Worm (Caenorhabditis elegans) whole organism, young adult: Measurements from ENCODE around the gene sru-27.
A peak's percentile ranks its signal among the peaks of the same experiment; 100 is the strongest.

Source experiments
- B0019.2 ChIP-seq: fragments of 200-800 bp; sonication (Bioruptor generic); conservative IDR thresholded peaks from 2 replicates; pipeline ENCODE4 v1.3.6; 2022; ENCODE audit warnings: missing genetic modification reagents, missing genetic modification characterization, missing compliant biosample characterization
- B0336.3 ChIP-seq: fragments of 200-800 bp; sonication (Bioruptor generic); IDR thresholded peaks from 2 replicates; pipeline ENCODE4 v1.3.6; 2022; ENCODE audit warnings: missing genetic modification characterization, missing compliant biosample characterization
- C06A6.2 ChIP-seq: fragments of 200-800 bp; sonication (Bioruptor generic); conservative IDR thresholded peaks from 2 replicates; pipeline ENCODE4 v1.3.6; 2022; ENCODE audit warnings: missing genetic modification characterization, missing compliant biosample characterization
- F22D6.2 ChIP-seq: sonication (generic microtip); optimal IDR thresholded peaks from 2 replicates; lab custom pipeline; 2016; ENCODE audit warnings: mild to moderate bottlenecking, missing genetic modification characterization, missing compliant biosample characterization
- F39B2.1 ChIP-seq: fragments of 200-800 bp; sonication (Bioruptor generic); IDR thresholded peaks from 2 replicates; pipeline ENCODE4 v1.3.6; 2022; ENCODE audit warnings: missing genetic modification reagents, missing genetic modification characterization, missing compliant biosample characterization
- F52B5.7 ChIP-seq: sonication (generic microtip); optimal IDR thresholded peaks from 2 replicates; lab custom pipeline; 2016; ENCODE audit warnings: mild to moderate bottlenecking, missing genetic modification characterization, missing compliant biosample characterization
- T07F8.4 ChIP-seq: sonication (generic microtip); optimal IDR thresholded peaks from 2 replicates; lab custom pipeline; 2016; ENCODE audit warnings: mild to moderate bottlenecking, missing genetic modification characterization, moderate library complexity, missing compliant biosample characterization
- Y53G8AR.9 ChIP-seq: fragments of 200-800 bp; sonication (Bioruptor generic); conservative IDR thresholded peaks from 2 replicates; pipeline ENCODE4 v1.3.6; 2022; ENCODE audit warnings: missing genetic modification reagents, missing genetic modification characterization, missing compliant biosample characterization
- Y56A3A.18 ChIP-seq: fragments of 200-800 bp; sonication (Bioruptor generic); IDR thresholded peaks from 2 replicates; pipeline ENCODE4 v1.3.6; 2022; ENCODE audit warnings: missing genetic modification reagents, missing genetic modification characterization, missing compliant biosample characterization
- akir-1 ChIP-seq: fragments of 200-800 bp; sonication (Bioruptor generic); optimal IDR thresholded peaks from 2 replicates; lab custom pipeline; 2018; ENCODE audit warnings: mild to moderate bottlenecking, missing genetic modification characterization, moderate library complexity, missing compliant biosample characterization
- attf-3 ChIP-seq: fragments of 200-800 bp; sonication (Bioruptor generic); conservative IDR thresholded peaks from 2 replicates; pipeline ENCODE4 v1.3.6; 2022; ENCODE audit warnings: missing genetic modification reagents, missing genetic modification characterization, missing compliant biosample characterization
- attf-5 ChIP-seq: fragments of 200-800 bp; sonication (Bioruptor generic); optimal IDR thresholded peaks from 2 replicates; lab custom pipeline; 2018; ENCODE audit warnings: mild to moderate bottlenecking, missing genetic modification characterization, missing compliant biosample characterization
- attf-6 ChIP-seq: fragments of 200-800 bp; sonication (Bioruptor generic); IDR thresholded peaks from 2 replicates; pipeline ENCODE4 v1.3.6; 2022; ENCODE audit warnings: missing genetic modification reagents, missing genetic modification characterization, missing compliant biosample characterization
- ceh-91 ChIP-seq: fragments of 200-800 bp; sonication (Bioruptor generic); IDR thresholded peaks from 2 replicates; pipeline ENCODE4 v1.3.6; 2022; ENCODE audit warnings: missing genetic modification reagents, missing genetic modification characterization, missing compliant biosample characterization
- die-1 ChIP-seq: sonication (generic microtip); optimal IDR thresholded peaks from 2 replicates; lab custom pipeline; 2016; ENCODE audit warnings: missing genotype, mild to moderate bottlenecking, missing genetic modification characterization, missing compliant biosample characterization
- efl-1 ChIP-seq: fragments of 150-350 bp; optimal IDR thresholded peaks from 2 replicates; lab custom pipeline; 2014; ENCODE audit warnings: missing biosample characterization, missing genetic modification reagents, missing genetic modification characterization
- ekl-4 ChIP-seq: fragments of 200-800 bp; sonication (Bioruptor generic); IDR thresholded peaks from 2 replicates; pipeline ENCODE4 v1.3.6; 2022; ENCODE audit warnings: missing genetic modification reagents, missing genetic modification characterization, missing compliant biosample characterization
- fkh-3 ChIP-seq: sonication (generic microtip); optimal IDR thresholded peaks from 2 replicates; lab custom pipeline; 2016; ENCODE audit warnings: mild to moderate bottlenecking, missing genetic modification characterization, missing compliant biosample characterization
- hmg-1.2 ChIP-seq: fragments of 200-800 bp; sonication (Bioruptor generic); IDR thresholded peaks from 2 replicates; pipeline ENCODE4 v1.3.6; 2022; ENCODE audit warnings: missing genetic modification reagents, missing genetic modification characterization, missing compliant biosample characterization
- hrde-1 ChIP-seq: sonication (generic microtip); optimal IDR thresholded peaks from 2 replicates; lab custom pipeline; 2016; ENCODE audit warnings: missing genetic modification characterization, mild to moderate bottlenecking, missing compliant biosample characterization, moderate library complexity, missing genotype, missing genetic modification reagents, borderline replicate concordance
- hsf-1 ChIP-seq: fragments of 200-800 bp; sonication (Bioruptor generic); IDR thresholded peaks from 2 replicates; pipeline ENCODE4 v1.3.6; 2022; ENCODE audit warnings: missing genetic modification reagents, missing genetic modification characterization, missing compliant biosample characterization
- lag-1 ChIP-seq: fragments of 200-800 bp; sonication (Bioruptor generic); IDR thresholded peaks from 2 replicates; pipeline ENCODE4 v1.3.6; 2022; ENCODE audit warnings: missing genetic modification reagents, missing genetic modification characterization, missing compliant biosample characterization
- lin-35 ChIP-seq, 3 experiments: fragments of 150-350 bp in 2 of 3; sonication (generic microtip) in 1 of 3; optimal IDR thresholded peaks; 2 replicates each; lab custom pipeline; 2014 to 2018; ENCODE audit warnings: missing biosample characterization in 3 of 3, missing genetic modification characterization in 3 of 3, missing genetic modification reagents in 3 of 3
- lin-54 ChIP-seq: fragments of 200-800 bp; sonication (Bioruptor generic); optimal IDR thresholded peaks from 2 replicates; lab custom pipeline; 2018; ENCODE audit warnings: mild to moderate bottlenecking, missing genetic modification characterization, missing compliant biosample characterization
- lsl-1 ChIP-seq: fragments of 200-800 bp; sonication (Bioruptor generic); optimal IDR thresholded peaks from 2 replicates; lab custom pipeline; 2018; ENCODE audit warnings: mild to moderate bottlenecking, missing genetic modification characterization, moderate library complexity, missing compliant biosample characterization
- lsy-27 ChIP-seq: sonication (generic microtip); optimal IDR thresholded peaks from 2 replicates; lab custom pipeline; 2017; ENCODE audit warnings: missing genetic modification characterization, mild to moderate bottlenecking, missing compliant biosample characterization, antibody characterized with exemption, missing genotype, borderline replicate concordance; ENCODE audit not compliant: insufficient read depth
- madf-10 ChIP-seq: sonication (generic microtip); optimal IDR thresholded peaks from 2 replicates; lab custom pipeline; 2016; ENCODE audit warnings: mild to moderate bottlenecking, missing genetic modification characterization, missing compliant biosample characterization
- madf-8 ChIP-seq: fragments of 200-800 bp; sonication (Bioruptor generic); conservative IDR thresholded peaks from 2 replicates; pipeline ENCODE4 v1.3.6; 2022; ENCODE audit warnings: missing genetic modification reagents, missing genetic modification characterization, missing compliant biosample characterization
- mcd-1 ChIP-seq: fragments of 200-800 bp; sonication (Bioruptor generic); IDR thresholded peaks from 2 replicates; pipeline ENCODE4 v1.3.6; 2022; ENCODE audit warnings: missing genetic modification reagents, missing genetic modification characterization, missing compliant biosample characterization
- mxl-1 ChIP-seq: sonication (generic microtip); optimal IDR thresholded peaks from 2 replicates; lab custom pipeline; 2016; ENCODE audit warnings: missing genetic modification characterization, missing compliant biosample characterization
- nfya-1 ChIP-seq: sonication (generic microtip); optimal IDR thresholded peaks from 2 replicates; lab custom pipeline; 2017; ENCODE audit warnings: antibody characterized with exemption, missing compliant biosample characterization, missing genetic modification characterization, borderline replicate concordance; ENCODE audit not compliant: insufficient read depth
- nfyb-1 ChIP-seq: fragments of 200-800 bp; sonication (Bioruptor generic); IDR thresholded peaks from 2 replicates; pipeline ENCODE4 v1.3.6; 2022; ENCODE audit warnings: missing genetic modification reagents, missing genetic modification characterization, missing compliant biosample characterization
- nhr-80 ChIP-seq: sonication (generic microtip); optimal IDR thresholded peaks from 2 replicates; lab custom pipeline; 2016; ENCODE audit warnings: missing genetic modification characterization, missing compliant biosample characterization
- nhr-90 ChIP-seq: sonication (generic microtip); optimal IDR thresholded peaks from 2 replicates; lab custom pipeline; 2016; ENCODE audit warnings: missing genotype, mild to moderate bottlenecking, missing genetic modification characterization, missing compliant biosample characterization
- pha-4 ChIP-seq: fragments of 150-350 bp; sonication (generic microtip); optimal IDR thresholded peaks from 2 replicates; lab custom pipeline; 2014; ENCODE audit warnings: missing biosample characterization, missing genetic modification reagents, missing genetic modification characterization
- rcor-1 ChIP-seq: fragments of 200-800 bp; sonication (Bioruptor generic); IDR thresholded peaks from 2 replicates; pipeline ENCODE4 v1.3.6; 2022; ENCODE audit warnings: missing genetic modification reagents, missing genetic modification characterization, missing compliant biosample characterization
- repo-1 ChIP-seq: sonication (generic microtip); optimal IDR thresholded peaks from 2 replicates; lab custom pipeline; 2017; ENCODE audit warnings: mild to moderate bottlenecking, missing genetic modification characterization, missing compliant biosample characterization
- snpc-3.4 ChIP-seq: sonication (generic microtip); optimal IDR thresholded peaks from 2 replicates; lab custom pipeline; 2017; ENCODE audit warnings: missing genetic modification characterization, mild to moderate bottlenecking, missing compliant biosample characterization, antibody characterized with exemption, moderate library complexity, missing genotype, missing genetic modification reagents
- tbx-9 ChIP-seq: sonication (generic microtip); optimal IDR thresholded peaks from 2 replicates; lab custom pipeline; 2016; ENCODE audit warnings: borderline replicate concordance, missing genetic modification characterization, inconsistent platforms, missing compliant biosample characterization
- unc-130 ChIP-seq: sonication (generic microtip); optimal IDR thresholded peaks from 2 replicates; lab custom pipeline; 2016; ENCODE audit warnings: missing genetic modification reagents, missing genetic modification characterization, missing compliant biosample characterization
- unc-62 ChIP-seq: fragments of 150-350 bp; optimal IDR thresholded peaks from 2 replicates; lab custom pipeline; 2014; ENCODE audit warnings: missing biosample characterization, missing genetic modification reagents, missing genetic modification characterization
- zfh-2 ChIP-seq: fragments of 200-800 bp; sonication (Bioruptor generic); conservative IDR thresholded peaks from 2 replicates; pipeline ENCODE4 v1.3.6; 2022; ENCODE audit warnings: missing genetic modification reagents, missing genetic modification characterization, missing compliant biosample characterization
- ztf-25 ChIP-seq: fragments of 200-800 bp; sonication (Bioruptor generic); IDR thresholded peaks from 2 replicates; pipeline ENCODE4 v1.3.6; 2022; ENCODE audit warnings: missing genetic modification reagents, missing genetic modification characterization, missing compliant biosample characterization

Gene sru-27

ce11 chrV:1474486-1475125 lies 24.6 kb upstream of the sru-27 start, which contains the start of the genes F53E2.2 and unc-60 (continued):
- no peak for TF ChIP-seq nhr-90 (tag; lab: Kevin White, UChicago)
- no peak for TF ChIP-seq lsy-27 (tag; lab: Kevin White, UChicago)
- TF ChIP-seq unc-130, result no peak
- TF ChIP-seq attf-6, result no peak
- peak; percentile 77 for TF ChIP-seq attf-5
- TF ChIP-seq pha-4 (tag; lab: Kevin White, UChicago), result no peak
- TF ChIP-seq F22D6.2 (tag; lab: Kevin White, UChicago), result no peak
- no peak for TF ChIP-seq mxl-1 (tag; lab: Kevin White, UChicago)
- TF ChIP-seq akir-1, result no peak
- no peak for TF ChIP-seq madf-8 (GFP tag; lab: Robert Waterston, UW)
- peak in 1 of 3 experiments; percentile 71 for TF ChIP-seq lin-35 (GFP tag; optimal IDR thresholded peaks at IDR 0.05; lab: Kevin White, UChicago)
- TF ChIP-seq T07F8.4 (tag; lab: Kevin White, UChicago), result no peak
- TF ChIP-seq C06A6.2 (GFP tag; lab: Robert Waterston, UW), result peak; percentile 47; the same call in 1 of the 2 replicates
- TF ChIP-seq nfyb-1, result peak; percentile 51; the same call in 1 of the 2 replicates
- TF ChIP-seq Y56A3A.18 (GFP tag; lab: Robert Waterston, UW), result no peak
- TF ChIP-seq nhr-80 (tag; lab: Kevin White, UChicago), result peak; percentile 86
- no peak for TF ChIP-seq F52B5.7 (tag; lab: Kevin White, UChicago)
- TF ChIP-seq mcd-1, result peak; percentile 72
- TF ChIP-seq nfya-1 (tag; lab: Kevin White, UChicago), result no peak
- no peak for TF ChIP-seq ceh-91 (GFP tag; lab: Robert Waterston, UW)
- no peak for TF ChIP-seq efl-1
- no peak for TF ChIP-seq attf-3 (GFP tag; lab: Robert Waterston, UW)
- TF ChIP-seq lin-54 (GFP tag; lab: Kevin White, UChicago), result no peak
- TF ChIP-seq repo-1 (tag; lab: Kevin White, UChicago), result no peak
- no peak for TF ChIP-seq F39B2.1 (GFP tag; lab: Robert Waterston, UW)
- no peak for TF ChIP-seq ztf-25
- 0 out of 2 replicates have a peak, but pooled peaks have one; percentile 40 for TF ChIP-seq hsf-1 (GFP tag; lab: Robert Waterston, UW)
- peak; percentile 97 for TF ChIP-seq zfh-2 (GFP tag; lab: Robert Waterston, UW)
- no peak for TF ChIP-seq snpc-3.4 (tag; lab: Kevin White, UChicago)
- no peak for TF ChIP-seq hrde-1 (tag; lab: Kevin White, UChicago)
- TF ChIP-seq madf-10 (tag; lab: Kevin White, UChicago), result peak; percentile 29
- 0 out of 2 replicates have a peak, but pooled peaks have one; percentile 41 for TF ChIP-seq Y53G8AR.9 (GFP tag; lab: Robert Waterston, UW)
- TF ChIP-seq lag-1 (GFP tag; lab: Robert Waterston, UW), result no peak
- TF ChIP-seq hmg-1.2 (GFP tag; lab: Robert Waterston, UW), result peak; percentile 67; the same call in 1 of the 2 replicates
- TF ChIP-seq lsl-1 (GFP tag; lab: Kevin White, UChicago), result no peak
- TF ChIP-seq B0019.2 (GFP tag; lab: Robert Waterston, UW), result no peak
- peak; percentile 15; the same call in 1 of the 2 replicates for TF ChIP-seq ekl-4 (GFP tag; lab: Robert Waterston, UW)
- TF ChIP-seq B0336.3 (GFP tag; lab: Robert Waterston, UW), result no peak; the same call in 1 of the 2 replicates
- TF ChIP-seq rcor-1 (GFP tag; lab: Robert Waterston, UW), result no peak
- TF ChIP-seq tbx-9 (tag; lab: Kevin White, UChicago), result no peak
- no peak for TF ChIP-seq fkh-3 (tag; lab: Kevin White, UChicago)
- TF ChIP-seq unc-62 (GFP tag; lab: Kevin White, UChicago), result no peak
- TF ChIP-seq die-1 (tag; lab: Kevin White, UChicago), result peak; percentile 30
